ENCODE assay signal across 1 fruit fly cellular context in the genomic region with DNA sequence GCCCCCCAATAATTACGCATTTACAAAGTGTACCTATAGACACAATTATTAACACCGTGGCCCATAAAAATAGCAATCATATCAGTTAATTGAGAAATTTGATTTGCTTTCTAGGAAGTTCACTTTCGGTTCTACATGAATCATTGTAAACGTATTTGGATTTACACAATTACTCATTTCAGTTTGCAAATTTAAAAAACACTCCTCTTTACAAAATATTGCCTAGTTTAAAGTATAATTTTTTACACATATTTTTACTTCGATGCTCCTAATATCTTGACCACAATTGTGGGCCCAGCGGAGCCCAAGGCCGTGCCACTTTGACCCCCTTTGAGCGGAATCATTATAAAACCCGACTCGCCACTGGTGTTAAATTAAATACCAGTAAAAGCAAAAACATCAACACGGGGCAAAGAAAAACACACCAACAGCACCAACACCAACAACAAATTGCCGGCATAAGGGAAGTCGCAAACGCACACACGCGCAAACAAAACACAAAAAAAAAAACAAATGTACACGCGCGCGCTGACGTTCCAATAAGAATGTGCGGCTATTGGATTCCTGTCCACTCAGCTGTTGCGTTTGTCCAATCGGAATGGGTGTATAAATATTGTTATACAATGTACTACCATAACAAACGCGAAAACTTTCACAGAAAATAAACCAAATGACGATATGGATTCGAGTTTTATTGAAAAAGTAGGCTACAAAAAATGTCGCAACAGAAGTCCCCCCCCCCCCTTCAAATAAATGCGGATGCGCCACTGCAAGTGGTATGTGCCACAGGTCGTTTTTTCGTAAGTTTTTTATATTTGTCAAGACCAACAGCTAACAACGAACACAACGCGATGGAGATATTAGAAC.
A peak's percentile ranks its signal among the peaks of the same experiment; 100 is the strongest.
TF ChIP-seq lines count a peak whose summit lies in the region.

No protein-coding gene starts in this region.

TF ChIP-seq in whole organism, embryonic, 481 proteins besides CTCF, POLR2A, EP300 and RAD21 (continued from another document and continues in another):
- peak; percentile 46 for TF ChIP-seq CG9437 (GFP tag; optimal IDR thresholded peaks at IDR 0.05; lab: Kevin White, UChicago)
- peak; percentile 26 for TF ChIP-seq tx (GFP tag; optimal IDR thresholded peaks at IDR 0.05; lab: Kevin White, UChicago)
- TF ChIP-seq cato (GFP tag; optimal IDR thresholded peaks at IDR 0.05; lab: Kevin White, UChicago; ENCODE audit: borderline replicate concordance), result no peak
- no peak for TF ChIP-seq CG7357 (GFP tag; IDR thresholded peaks at IDR 0.05; lab: Robert Waterston, UW)
- TF ChIP-seq luna (GFP tag; optimal IDR thresholded peaks at IDR 0.05; lab: Kevin White, UChicago), result peak; percentile 4
- TF ChIP-seq CG6654 (GFP tag; optimal IDR thresholded peaks at IDR 0.05; lab: Kevin White, UChicago), result peak; percentile 18
- peak; percentile 62 for TF ChIP-seq sob (GFP tag; IDR thresholded peaks at IDR 0.05; lab: Robert Waterston, UW)
- peak; percentile 67 for TF ChIP-seq CG34376 (GFP tag; optimal IDR thresholded peaks at IDR 0.05; lab: Kevin White, UChicago)
- TF ChIP-seq schlank (tag; optimal IDR thresholded peaks at IDR 0.05; lab: Kevin White, UChicago), result peak; percentile 69
- TF ChIP-seq Ada2b (GFP tag; IDR thresholded peaks at IDR 0.05; lab: Robert Waterston, UW), result peak; percentile 52
- peak; percentile 52 for TF ChIP-seq fd3F (GFP tag; optimal IDR thresholded peaks at IDR 0.05; lab: Kevin White, UChicago)
- no peak for TF ChIP-seq Spps (tag; optimal IDR thresholded peaks at IDR 0.05; lab: Kevin White, UChicago)
- TF ChIP-seq salm (tag; optimal IDR thresholded peaks at IDR 0.05; lab: Kevin White, UChicago), result peak; percentile 12
- no peak for TF ChIP-seq CG18764 (GFP tag; optimal IDR thresholded peaks at IDR 0.05; lab: Kevin White, UChicago)
- TF ChIP-seq ssp (GFP tag; IDR thresholded peaks at IDR 0.05; lab: Robert Waterston, UW), result no peak
- TF ChIP-seq Dip3 (GFP tag; optimal IDR thresholded peaks at IDR 0.05; lab: Kevin White, UChicago), result peak; percentile 47
- TF ChIP-seq CG13287 (GFP tag; IDR thresholded peaks at IDR 0.05; lab: Robert Waterston, UW; ENCODE audit: partially characterized antibody), result no peak
- peak; percentile 64 for TF ChIP-seq esg (GFP tag; conservative IDR thresholded peaks at IDR 0.05; lab: Robert Waterston, UW)
- no peak for TF ChIP-seq Taf1 (GFP tag; IDR thresholded peaks at IDR 0.05; lab: Robert Waterston, UW)
- TF ChIP-seq CG15269 (tag; optimal IDR thresholded peaks at IDR 0.05; lab: Kevin White, UChicago), result peak; percentile 84
- TF ChIP-seq CG10543 (GFP tag; optimal IDR thresholded peaks at IDR 0.05; lab: Kevin White, UChicago), result peak; percentile 57
- peak; percentile 83 for TF ChIP-seq CG2120 (GFP tag; optimal IDR thresholded peaks at IDR 0.05; lab: Kevin White, UChicago)
- peak; percentile 64 for TF ChIP-seq CG13894 (tag; optimal IDR thresholded peaks at IDR 0.05; lab: Kevin White, UChicago)
- TF ChIP-seq gcm2 (GFP tag; optimal IDR thresholded peaks at IDR 0.05; lab: Kevin White, UChicago), result no peak
- no peak for TF ChIP-seq tup (GFP tag; optimal IDR thresholded peaks at IDR 0.05; lab: Kevin White, UChicago)
- no peak for TF ChIP-seq bbx (GFP tag; IDR thresholded peaks at IDR 0.05; lab: Robert Waterston, UW; ENCODE audit: partially characterized antibody)
- TF ChIP-seq CG17359 (tag; optimal IDR thresholded peaks at IDR 0.05; lab: Kevin White, UChicago), result peak; percentile 62
- peak; percentile 14 for TF ChIP-seq CG8944 (GFP tag; optimal IDR thresholded peaks at IDR 0.05; lab: Kevin White, UChicago)
- TF ChIP-seq Optix (GFP tag; IDR thresholded peaks at IDR 0.05; lab: Robert Waterston, UW), result no peak
- no peak for TF ChIP-seq Scr (GFP tag; IDR thresholded peaks at IDR 0.05; lab: Robert Waterston, UW; ENCODE audit: partially characterized antibody)
- no peak for TF ChIP-seq wor (GFP tag; IDR thresholded peaks at IDR 0.05; lab: Robert Waterston, UW)
- peak; percentile 58; the same call in 1 of the 2 replicates for TF ChIP-seq Xrp1 (GFP tag; IDR thresholded peaks at IDR 0.05; lab: Robert Waterston, UW)
- peak; percentile 19 for TF ChIP-seq Fer2 (tag; optimal IDR thresholded peaks at IDR 0.05; lab: Kevin White, UChicago)
- TF ChIP-seq CG14441 (GFP tag; IDR thresholded peaks at IDR 0.05; lab: Robert Waterston, UW), result peak; percentile 61
- peak; percentile 55; the same call in 1 of the 3 replicates for TF ChIP-seq Dbx (GFP tag; IDR thresholded peaks at IDR 0.05; lab: Robert Waterston, UW)
- no peak for TF ChIP-seq dmrt11E (tag; optimal IDR thresholded peaks at IDR 0.05; lab: Kevin White, UChicago)
- peak; percentile 25 for TF ChIP-seq Jarid2 (GFP tag; optimal IDR thresholded peaks at IDR 0.05; lab: Kevin White, UChicago)
- TF ChIP-seq CG4617 (GFP tag; optimal IDR thresholded peaks at IDR 0.05; lab: Kevin White, UChicago; ENCODE audit: borderline replicate concordance), result no peak
- peak; percentile 79 for TF ChIP-seq BtbVII (GFP tag; optimal IDR thresholded peaks at IDR 0.05; lab: Kevin White, UChicago)
- TF ChIP-seq run (tag; optimal IDR thresholded peaks at IDR 0.05; lab: Kevin White, UChicago), result peak; percentile 42
- peak; percentile 61 for TF ChIP-seq Nf-YC (tag; optimal IDR thresholded peaks at IDR 0.05; lab: Kevin White, UChicago)
- no peak for TF ChIP-seq amos (GFP tag; IDR thresholded peaks at IDR 0.05; lab: Robert Waterston, UW; ENCODE audit: partially characterized antibody)
- no peak for TF ChIP-seq CG4730 (GFP tag; IDR thresholded peaks at IDR 0.05; lab: Robert Waterston, UW)
- TF ChIP-seq knrl (GFP tag; IDR thresholded peaks at IDR 0.05; lab: Robert Waterston, UW; ENCODE audit: partially characterized antibody), result no peak
- TF ChIP-seq B-H1 (GFP tag; IDR thresholded peaks at IDR 0.05; lab: Robert Waterston, UW), result peak; percentile 36; the same call in 2 of the 3 replicates
- TF ChIP-seq CG5180 (GFP tag; optimal IDR thresholded peaks at IDR 0.05; lab: Kevin White, UChicago), result peak; percentile 35
- TF ChIP-seq chm (GFP tag; IDR thresholded peaks at IDR 0.05; lab: Robert Waterston, UW), result peak; percentile 24; the same call in 1 of the 2 replicates
- TF ChIP-seq CG13296 (GFP tag; optimal IDR thresholded peaks at IDR 0.05; lab: Kevin White, UChicago), result peak; percentile 78
- TF ChIP-seq kah (GFP tag; optimal IDR thresholded peaks at IDR 0.05; lab: Kevin White, UChicago), result peak; percentile 9
- TF ChIP-seq CG4854 (GFP tag; optimal IDR thresholded peaks at IDR 0.05; lab: Kevin White, UChicago), result peak; percentile 15
- TF ChIP-seq ab (GFP tag; optimal IDR thresholded peaks at IDR 0.05; lab: Kevin White, UChicago), result no peak
- peak; percentile 15 to 77 for TF ChIP-seq Hr51 (GFP tag; optimal IDR thresholded peaks at IDR 0.05; lab: Kevin White, UChicago)
- peak; percentile 63; the same call in 1 of the 2 replicates for TF ChIP-seq ranshi (GFP tag; IDR thresholded peaks at IDR 0.05; lab: Robert Waterston, UW)
- peak; percentile 78 for TF ChIP-seq slbo (GFP tag; IDR thresholded peaks at IDR 0.05; lab: Robert Waterston, UW)
- no peak; the same call in 2 of the 3 replicates for TF ChIP-seq CG34422 (GFP tag; IDR thresholded peaks at IDR 0.05; lab: Robert Waterston, UW)
- peak; percentile 68 for TF ChIP-seq crol (GFP tag; IDR thresholded peaks at IDR 0.05; lab: Robert Waterston, UW)
- no peak for TF ChIP-seq CG12942 (GFP tag; optimal IDR thresholded peaks at IDR 0.05; lab: Kevin White, UChicago)
- peak; percentile 61 for TF ChIP-seq Sox100B (GFP tag; optimal IDR thresholded peaks at IDR 0.05; lab: Kevin White, UChicago)
- TF ChIP-seq CG10431 (GFP tag; optimal IDR thresholded peaks at IDR 0.05; lab: Kevin White, UChicago), result no peak
- TF ChIP-seq ara (GFP tag; IDR thresholded peaks at IDR 0.05; lab: Robert Waterston, UW), result peak; percentile 7; the same call in 1 of the 2 replicates
- TF ChIP-seq CG4360 (GFP tag; IDR thresholded peaks at IDR 0.05; lab: Robert Waterston, UW), result peak; percentile 31; the same call in 1 of the 2 replicates
- peak; percentile 41 for TF ChIP-seq CG17829 (tag; optimal IDR thresholded peaks at IDR 0.05; lab: Kevin White, UChicago)
- peak; percentile 43 for TF ChIP-seq CG10366 (GFP tag; IDR thresholded peaks at IDR 0.05; lab: Robert Waterston, UW)
- no peak for TF ChIP-seq CG1792 (GFP tag; optimal IDR thresholded peaks at IDR 0.05; lab: Kevin White, UChicago)
- TF ChIP-seq CG15514 (GFP tag; optimal IDR thresholded peaks at IDR 0.05; lab: Kevin White, UChicago), result peak; percentile 41
- peak; percentile 70 for TF ChIP-seq HHEX (GFP tag; optimal IDR thresholded peaks at IDR 0.05; lab: Kevin White, UChicago)
- TF ChIP-seq trem (tag; optimal IDR thresholded peaks at IDR 0.05; lab: Kevin White, UChicago), result peak; percentile 5
- TF ChIP-seq Adf1 (GFP tag; IDR thresholded peaks at IDR 0.05; lab: Robert Waterston, UW), result no peak
- TF ChIP-seq abd-A (tag; optimal IDR thresholded peaks at IDR 0.05; lab: Kevin White, UChicago), result no peak
- 0 out of 2 replicates have a peak, but pooled peaks have one; percentile 32 for TF ChIP-seq CG11247 (GFP tag; IDR thresholded peaks at IDR 0.05; lab: Robert Waterston, UW)
- TF ChIP-seq Hmr (GFP tag; optimal IDR thresholded peaks at IDR 0.05; lab: Kevin White, UChicago), result peak; percentile 75
- TF ChIP-seq tin (GFP tag; optimal IDR thresholded peaks at IDR 0.05; lab: Kevin White, UChicago), result peak; percentile 20
- peak; percentile 13 for TF ChIP-seq nau (GFP tag; optimal IDR thresholded peaks at IDR 0.05; lab: Kevin White, UChicago)
- TF ChIP-seq CG10462 (GFP tag; optimal IDR thresholded peaks at IDR 0.05; lab: Kevin White, UChicago), result no peak
- peak; percentile 18 for TF ChIP-seq Side (GFP tag; optimal IDR thresholded peaks at IDR 0.05; lab: Kevin White, UChicago)
- TF ChIP-seq Trl (optimal IDR thresholded peaks at IDR 0.05; lab: Kevin White, UChicago), result no peak
- no peak for TF ChIP-seq Trl (GFP tag; optimal IDR thresholded peaks at IDR 0.05; lab: Kevin White, UChicago)
- TF ChIP-seq p53 (GFP tag; optimal IDR thresholded peaks at IDR 0.05; lab: Kevin White, UChicago), result no peak
- TF ChIP-seq CG9797 (GFP tag; optimal IDR thresholded peaks at IDR 0.05; lab: Kevin White, UChicago), result no peak
- TF ChIP-seq Mrtf (GFP tag; IDR thresholded peaks at IDR 0.05; lab: Robert Waterston, UW), result no peak
- peak; percentile 74 for TF ChIP-seq CG14014 (GFP tag; IDR thresholded peaks at IDR 0.05; lab: Robert Waterston, UW)
- TF ChIP-seq CG6689 (GFP tag; IDR thresholded peaks at IDR 0.05; lab: Robert Waterston, UW), result peak; percentile 42
- no peak for TF ChIP-seq jigr1 (GFP tag; IDR thresholded peaks at IDR 0.05; lab: Robert Waterston, UW)
- no peak for TF ChIP-seq Pdp1 (GFP tag; optimal IDR thresholded peaks at IDR 0.05; lab: Kevin White, UChicago)
- peak; percentile 68; the same call in 1 of the 2 replicates for TF ChIP-seq ap (GFP tag; IDR thresholded peaks at IDR 0.05; lab: Robert Waterston, UW)
- TF ChIP-seq CG9932 (GFP tag; IDR thresholded peaks at IDR 0.05; lab: Robert Waterston, UW), result peak; percentile 63
- peak; percentile 34 for TF ChIP-seq CG12769 (tag; optimal IDR thresholded peaks at IDR 0.05; lab: Kevin White, UChicago)
- TF ChIP-seq CG17568 (GFP tag; optimal IDR thresholded peaks at IDR 0.05; lab: Kevin White, UChicago), result peak; percentile 57
- TF ChIP-seq CG30020 (tag; optimal IDR thresholded peaks at IDR 0.05; lab: Kevin White, UChicago), result no peak
- peak; percentile 59 for TF ChIP-seq CG6854 (GFP tag; optimal IDR thresholded peaks at IDR 0.05; lab: Kevin White, UChicago)
- TF ChIP-seq mirr (GFP tag; optimal IDR thresholded peaks at IDR 0.05; lab: Kevin White, UChicago), result peak; percentile 29
- TF ChIP-seq prd (optimal IDR thresholded peaks at IDR 0.05; lab: Kevin White, UChicago), result no peak
- peak; percentile 68 for TF ChIP-seq prd (GFP tag; IDR thresholded peaks at IDR 0.05; lab: Robert Waterston, UW)
- TF ChIP-seq CG3065 (GFP tag; optimal IDR thresholded peaks at IDR 0.05; lab: Kevin White, UChicago), result no peak
- no peak for TF ChIP-seq dm (GFP tag; optimal IDR thresholded peaks at IDR 0.05; lab: Kevin White, UChicago)
- peak; percentile 45 for TF ChIP-seq ind (GFP tag; optimal IDR thresholded peaks at IDR 0.05; lab: Kevin White, UChicago)
- no peak for TF ChIP-seq gsb-n (tag; optimal IDR thresholded peaks at IDR 0.05; lab: Kevin White, UChicago)
- TF ChIP-seq grau (tag; optimal IDR thresholded peaks at IDR 0.05; lab: Kevin White, UChicago), result peak; percentile 79
- peak; percentile 16 for TF ChIP-seq Max (GFP tag; optimal IDR thresholded peaks at IDR 0.05; lab: Kevin White, UChicago)
- TF ChIP-seq E2f2 (GFP tag; IDR thresholded peaks at IDR 0.05; lab: Robert Waterston, UW), result peak; percentile 38; the same call in 1 of the 2 replicates
- no peak for TF ChIP-seq pfk (GFP tag; optimal IDR thresholded peaks at IDR 0.05; lab: Kevin White, UChicago)
- no peak for TF ChIP-seq CG10321 (GFP tag; IDR thresholded peaks at IDR 0.05; lab: Robert Waterston, UW)
- TF ChIP-seq Xbp1 (GFP tag; optimal IDR thresholded peaks at IDR 0.05; lab: Kevin White, UChicago), result peak; percentile 62
- peak in 1 of 2 experiments; percentile 61 for TF ChIP-seq Hr78 (GFP tag; optimal IDR thresholded peaks at IDR 0.05; lab: Kevin White, UChicago)
- no peak for TF ChIP-seq tll (GFP tag; optimal IDR thresholded peaks at IDR 0.05; lab: Kevin White, UChicago)
- no peak for TF ChIP-seq rib (GFP tag; IDR thresholded peaks at IDR 0.05; lab: Robert Waterston, UW)
- peak; percentile 62 for TF ChIP-seq CG31441 (GFP tag; IDR thresholded peaks at IDR 0.05; lab: Robert Waterston, UW)
- TF ChIP-seq HLHmδ (GFP tag; optimal IDR thresholded peaks at IDR 0.05; lab: Kevin White, UChicago), result no peak
- no peak for TF ChIP-seq jing (GFP tag; optimal IDR thresholded peaks at IDR 0.05; lab: Kevin White, UChicago)
- TF ChIP-seq her (GFP tag; optimal IDR thresholded peaks at IDR 0.05; lab: Kevin White, UChicago), result peak; percentile 52
- peak; percentile 20 for TF ChIP-seq CG31365 (tag; optimal IDR thresholded peaks at IDR 0.05; lab: Kevin White, UChicago)
- no peak for TF ChIP-seq mam (GFP tag; optimal IDR thresholded peaks at IDR 0.05; lab: Kevin White, UChicago)
- TF ChIP-seq repo (GFP tag; optimal IDR thresholded peaks at IDR 0.05; lab: Kevin White, UChicago), result peak; percentile 13
- TF ChIP-seq cwo (GFP tag; optimal IDR thresholded peaks at IDR 0.05; lab: Kevin White, UChicago), result peak; percentile 70
- peak; percentile 75 for TF ChIP-seq CG17361 (GFP tag; IDR thresholded peaks at IDR 0.05; lab: Robert Waterston, UW)
- peak; percentile 33 for TF ChIP-seq HLH54F (GFP tag; optimal IDR thresholded peaks at IDR 0.05; lab: Kevin White, UChicago)
- peak; percentile 88 for TF ChIP-seq CG11695 (GFP tag; IDR thresholded peaks at IDR 0.05; lab: Robert Waterston, UW)
- no peak for TF ChIP-seq D (optimal IDR thresholded peaks at IDR 0.05; lab: Kevin White, UChicago)
- TF ChIP-seq D (GFP tag; optimal IDR thresholded peaks at IDR 0.05; lab: Kevin White, UChicago), result peak; percentile 21
- no peak for TF ChIP-seq CG1647 (GFP tag; optimal IDR thresholded peaks at IDR 0.05; lab: Kevin White, UChicago)
- TF ChIP-seq CG17912 (GFP tag; optimal IDR thresholded peaks at IDR 0.05; lab: Kevin White, UChicago), result no peak
